Fruit fly (Drosophila melanogaster): Measurements from ENCODE around the gene CG45073.

Gene CG45073

dm6 chr3R:30101389-30101935, 23.1 kb downstream of the CG45073 start:
- TF ChIP-seq foxo (GFP tag; optimal IDR thresholded peaks at IDR 0.05) (peak in 1 of 2 experiments; percentile 13), woc (GFP tag; optimal IDR thresholded peaks at IDR 0.05) (no peak), rgr (GFP tag; optimal IDR thresholded peaks at IDR 0.05) (peak; percentile 27), HLH106 (tag; optimal IDR thresholded peaks at IDR 0.05) (peak; percentile 12), Hr83 (GFP tag; optimal IDR thresholded peaks at IDR 0.05; ENCODE audit: poor library complexity, severe bottlenecking) (no peak), Abd-B (GFP tag; optimal IDR thresholded peaks at IDR 0.05) (no peak), fru (GFP tag; optimal IDR thresholded peaks at IDR 0.05) (no peak), ey (GFP tag; optimal IDR thresholded peaks at IDR 0.05) (peak; percentile 26), Vsx2 (GFP tag; optimal IDR thresholded peaks at IDR 0.05; ENCODE audit: partially characterized antibody) (no peak)

DNA sequence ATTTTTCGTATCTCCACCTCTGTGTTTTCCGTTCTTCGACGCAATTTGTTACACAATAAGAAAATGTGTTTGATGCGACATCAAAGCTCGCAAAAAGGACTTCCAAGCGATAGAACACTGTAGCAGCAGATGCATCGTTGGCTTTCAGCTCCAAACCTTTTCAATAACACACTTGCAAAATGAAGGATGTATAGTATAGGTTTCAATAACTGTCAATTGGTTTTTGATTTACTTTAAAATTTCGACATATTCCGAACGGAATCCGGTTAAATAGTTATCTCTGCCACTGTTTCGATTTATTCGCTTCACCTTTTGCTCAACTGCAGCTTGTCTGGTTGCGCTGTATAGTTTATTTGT, 23.6 kb downstream of the CG45073 start:
- TF ChIP-seq HLH106 (tag; optimal IDR thresholded peaks at IDR 0.05): peak; percentile 27
- TF ChIP-seq foxo (GFP tag; optimal IDR thresholded peaks at IDR 0.05): peak in 1 of 2 experiments; percentile 32
- no peak for TF ChIP-seq jim (GFP tag; optimal IDR thresholded peaks at IDR 0.05)
- peak; percentile 19 for TF ChIP-seq h (GFP tag; optimal IDR thresholded peaks at IDR 0.05)
- TF ChIP-seq ey (GFP tag; optimal IDR thresholded peaks at IDR 0.05): peak; percentile 25
- TF ChIP-seq woc (GFP tag; optimal IDR thresholded peaks at IDR 0.05): peak; percentile 35
- TF ChIP-seq fru (GFP tag; optimal IDR thresholded peaks at IDR 0.05): no peak
- no peak for TF ChIP-seq lola (GFP tag; optimal IDR thresholded peaks at IDR 0.05)

DNA sequence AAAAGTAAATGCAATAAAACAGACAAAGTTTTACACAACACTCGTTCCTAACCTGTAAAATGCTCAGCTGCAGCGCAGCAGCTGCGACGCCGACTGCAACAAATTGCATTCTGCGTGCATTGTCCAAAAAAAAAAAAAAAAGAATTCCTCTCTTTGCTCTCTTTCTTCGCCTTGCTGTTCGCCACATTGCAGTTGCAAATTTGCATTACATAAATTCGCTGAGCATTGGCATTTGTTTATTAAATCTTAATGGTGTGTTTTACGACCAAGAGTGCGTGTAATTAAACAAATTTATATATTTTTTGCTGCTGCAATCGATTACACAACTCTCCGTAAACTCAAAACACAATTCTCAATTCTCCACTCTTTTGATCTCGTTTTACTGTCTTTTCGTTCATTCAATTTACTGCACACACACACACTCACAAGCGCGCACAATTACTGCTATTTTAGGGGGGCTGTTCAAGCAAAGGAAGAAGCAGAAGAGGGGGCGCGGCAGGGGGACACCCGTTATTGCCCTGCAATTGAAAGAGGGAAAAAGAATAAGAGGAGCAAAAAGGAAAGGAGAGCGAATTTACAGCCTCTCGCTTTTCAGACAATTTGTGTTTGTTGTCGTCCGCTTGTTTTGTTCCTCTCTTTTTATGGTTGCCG, 24.1 kb downstream of the CG45073 start:
- TF ChIP-seq jim (GFP tag; optimal IDR thresholded peaks at IDR 0.05) (peak; percentile 93), Hr83 (GFP tag; optimal IDR thresholded peaks at IDR 0.05; ENCODE audit: poor library complexity, severe bottlenecking) (peak; percentile 3), woc (GFP tag; optimal IDR thresholded peaks at IDR 0.05) (no peak), ey (GFP tag; optimal IDR thresholded peaks at IDR 0.05) (no peak), CrebA (GFP tag; optimal IDR thresholded peaks at IDR 0.05; ENCODE audit: borderline replicate concordance) (peak; percentile 52), Hnf4 (GFP tag; optimal IDR thresholded peaks at IDR 0.05) (peak; percentile 43), brk (GFP tag; optimal IDR thresholded peaks at IDR 0.05) (no peak), Dfd (GFP tag; optimal IDR thresholded peaks at IDR 0.05) (no peak), Sp1 (GFP tag; optimal IDR thresholded peaks at IDR 0.05) (peak; percentile 57), Rel (GFP tag; optimal IDR thresholded peaks at IDR 0.05) (no peak), Rel (tag; optimal IDR thresholded peaks at IDR 0.05) (peak; percentile 68), fru (GFP tag; optimal IDR thresholded peaks at IDR 0.05) (peak; percentile 94), br (GFP tag; optimal IDR thresholded peaks at IDR 0.05) (no peak), rgr (GFP tag; optimal IDR thresholded peaks at IDR 0.05) (no peak), sage (GFP tag; optimal IDR thresholded peaks at IDR 0.05) (peak; percentile 34), psq (GFP tag; optimal IDR thresholded peaks at IDR 0.05) (peak; percentile 99)

DNA sequence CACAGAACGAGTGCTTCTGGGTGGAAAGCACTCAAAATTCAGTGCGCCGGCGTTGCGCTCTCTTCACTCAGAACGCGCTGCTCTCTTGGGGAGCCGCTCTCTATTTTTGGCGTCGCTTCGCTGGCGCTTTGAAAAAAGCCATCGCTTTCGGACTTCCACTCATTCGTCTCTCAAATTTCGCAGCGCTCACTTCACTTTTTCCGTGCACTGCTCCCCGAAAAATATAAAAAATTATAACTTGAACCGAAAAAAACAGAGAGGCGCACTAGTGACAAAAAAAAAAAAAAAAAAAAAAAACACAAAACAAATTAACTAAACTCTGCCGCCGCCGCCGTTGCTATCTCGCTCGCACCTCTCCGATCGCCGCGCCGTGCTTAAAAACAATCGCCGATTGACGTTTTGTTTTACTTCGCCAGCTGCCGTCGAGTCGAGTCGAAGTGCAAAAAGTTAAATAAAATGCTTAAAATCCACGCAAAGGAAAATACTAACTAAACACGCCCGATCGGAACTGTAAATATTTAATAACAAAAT, 25.1 kb downstream of the CG45073 start:
- TF ChIP-seq Sp1 (GFP tag; optimal IDR thresholded peaks at IDR 0.05) (peak; percentile 62), Dif (GFP tag; optimal IDR thresholded peaks at IDR 0.05; ENCODE audit: partially characterized antibody) (peak; percentile 97), dl (GFP tag; optimal IDR thresholded peaks at IDR 0.05; ENCODE audit: insufficient read depth in 1 of 2, partially characterized antibody in 2 of 2) (peak; percentile 88 to 90), sv (GFP tag; optimal IDR thresholded peaks at IDR 0.05) (no peak), Mio (GFP tag; optimal IDR thresholded peaks at IDR 0.05) (no peak), Rel (GFP tag; optimal IDR thresholded peaks at IDR 0.05) (peak; percentile 40), Rel (tag; optimal IDR thresholded peaks at IDR 0.05) (peak; percentile 22), woc (GFP tag; optimal IDR thresholded peaks at IDR 0.05) (no peak), brk (GFP tag; optimal IDR thresholded peaks at IDR 0.05) (peak; percentile 26), ey (GFP tag; optimal IDR thresholded peaks at IDR 0.05) (peak; percentile 6), dsf (GFP tag; optimal IDR thresholded peaks at IDR 0.05; ENCODE audit: borderline replicate concordance) (no peak), CrebA (GFP tag; optimal IDR thresholded peaks at IDR 0.05; ENCODE audit: borderline replicate concordance) (peak; percentile 86), rgr (GFP tag; optimal IDR thresholded peaks at IDR 0.05) (peak; percentile 26), Vsx2 (GFP tag; optimal IDR thresholded peaks at IDR 0.05; ENCODE audit: partially characterized antibody) (peak; percentile 85), Hnf4 (GFP tag; optimal IDR thresholded peaks at IDR 0.05) (no peak), jim (GFP tag; optimal IDR thresholded peaks at IDR 0.05) (peak; percentile 34), fru (GFP tag; optimal IDR thresholded peaks at IDR 0.05) (peak; percentile 71), Myc (optimal IDR thresholded peaks at IDR 0.05) (no peak), psq (GFP tag; optimal IDR thresholded peaks at IDR 0.05) (peak; percentile 78), usp (GFP tag; optimal IDR thresholded peaks at IDR 0.05) (no peak), lola (GFP tag; optimal IDR thresholded peaks at IDR 0.05) (no peak), h (GFP tag; optimal IDR thresholded peaks at IDR 0.05) (peak; percentile 33), N (GFP tag; optimal IDR thresholded peaks at IDR 0.05) (no peak), br (GFP tag; optimal IDR thresholded peaks at IDR 0.05) (peak; percentile 56), CG9705 (GFP tag; optimal IDR thresholded peaks at IDR 0.05) (no peak), tai (GFP tag; optimal IDR thresholded peaks at IDR 0.05) (no peak), HLH106 (tag; optimal IDR thresholded peaks at IDR 0.05) (no peak), Jra (GFP tag; optimal IDR thresholded peaks at IDR 0.05) (peak; percentile 18)
